Fruit fly (Drosophila melanogaster): ENCODE results near the gene CkIalpha.

Gene CkIalpha

DNA sequence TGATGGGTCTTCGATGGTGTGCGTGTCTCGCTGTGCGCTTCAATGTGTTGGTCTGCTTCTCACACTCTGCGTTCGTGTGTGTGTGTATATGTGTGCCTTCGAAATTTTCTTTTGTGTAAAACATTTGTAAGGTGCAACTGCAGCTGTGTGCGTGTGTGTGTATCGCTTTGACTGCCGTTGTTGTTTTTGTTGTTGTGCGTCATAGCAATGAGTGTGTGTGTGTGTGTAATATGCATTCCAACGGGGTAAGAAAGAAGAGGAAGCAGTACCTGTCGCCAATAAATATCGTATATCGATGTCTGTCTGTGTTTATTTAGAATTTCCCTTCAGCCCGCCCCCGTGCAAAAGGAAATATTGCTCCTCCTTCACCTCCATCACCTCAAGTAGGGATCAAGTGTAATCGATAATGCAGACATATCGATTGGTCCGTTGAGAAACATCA, 883 bp downstream of the CkIalpha start (continued):
- TF ChIP-seq pnt (GFP tag; optimal IDR thresholded peaks at IDR 0.05): no peak
- no peak for TF ChIP-seq twi (tag; optimal IDR thresholded peaks at IDR 0.05)
- no peak for TF ChIP-seq tio (GFP tag; optimal IDR thresholded peaks at IDR 0.05)
- TF ChIP-seq Mes4 (GFP tag; optimal IDR thresholded peaks at IDR 0.05): no peak
- no peak for TF ChIP-seq CG10274 (GFP tag; optimal IDR thresholded peaks at IDR 0.05)
- TF ChIP-seq CG8478 (optimal IDR thresholded peaks at IDR 0.05): peak; percentile 98
- no peak for TF ChIP-seq trh (GFP tag; optimal IDR thresholded peaks at IDR 0.05)
- TF ChIP-seq E2f1 (GFP tag; IDR thresholded peaks at IDR 0.05): no peak
- peak; percentile 54 for TF ChIP-seq D (optimal IDR thresholded peaks at IDR 0.05)
- no peak for TF ChIP-seq D (GFP tag; optimal IDR thresholded peaks at IDR 0.05)
- TF ChIP-seq ro (GFP tag; IDR thresholded peaks at IDR 0.05): no peak
- peak; percentile 50 for TF ChIP-seq kay (GFP tag; optimal IDR thresholded peaks at IDR 0.05)
- TF ChIP-seq tx (GFP tag; optimal IDR thresholded peaks at IDR 0.05): no peak
- TF ChIP-seq gem (tag; optimal IDR thresholded peaks at IDR 0.05): no peak
- peak; percentile 83 for TF ChIP-seq Med (GFP tag)
- no peak for TF ChIP-seq vfl (GFP tag; optimal IDR thresholded peaks at IDR 0.05)
- peak; percentile 19 for TF ChIP-seq psq (GFP tag; optimal IDR thresholded peaks at IDR 0.05)
- TF ChIP-seq Trl (optimal IDR thresholded peaks at IDR 0.05): no peak
- no peak for TF ChIP-seq Trl (GFP tag; optimal IDR thresholded peaks at IDR 0.05)
- TF ChIP-seq nau (GFP tag; optimal IDR thresholded peaks at IDR 0.05): no peak
- peak; percentile 14 for TF ChIP-seq her (GFP tag; optimal IDR thresholded peaks at IDR 0.05)
- no peak for TF ChIP-seq dan (GFP tag; IDR thresholded peaks at IDR 0.05)
- TF ChIP-seq CG10147 (GFP tag; optimal IDR thresholded peaks at IDR 0.05): no peak
- no peak for TF ChIP-seq CG12744 (GFP tag; optimal IDR thresholded peaks at IDR 0.05)
- no peak for TF ChIP-seq CG10209 (GFP tag; optimal IDR thresholded peaks at IDR 0.05)
- peak; percentile 75 for TF ChIP-seq CG3995 (GFP tag; optimal IDR thresholded peaks at IDR 0.05)
- no peak for TF ChIP-seq ase (GFP tag; IDR thresholded peaks at IDR 0.05)
- no peak for TF ChIP-seq ap (GFP tag; IDR thresholded peaks at IDR 0.05)
- TF ChIP-seq CG3163 (GFP tag; optimal IDR thresholded peaks at IDR 0.05): no peak
- TF ChIP-seq Elba2 (GFP tag; optimal IDR thresholded peaks at IDR 0.05): peak; percentile 34
- TF ChIP-seq HHEX (GFP tag; optimal IDR thresholded peaks at IDR 0.05): peak; percentile 15
- no peak for TF ChIP-seq Taf1 (GFP tag; IDR thresholded peaks at IDR 0.05)
- no peak for TF ChIP-seq fd96Cb (tag; optimal IDR thresholded peaks at IDR 0.05)
- no peak for TF ChIP-seq CG42726 (GFP tag; IDR thresholded peaks at IDR 0.05; ENCODE audit: partially characterized antibody)
- no peak for TF ChIP-seq eve (GFP tag; optimal IDR thresholded peaks at IDR 0.05)
- TF ChIP-seq CG1024 (GFP tag; IDR thresholded peaks at IDR 0.05): no peak
- TF ChIP-seq unc-4 (GFP tag; IDR thresholded peaks at IDR 0.05; ENCODE audit: partially characterized antibody): no peak
- TF ChIP-seq pzg (GFP tag; optimal IDR thresholded peaks at IDR 0.05): peak; percentile 22
- TF ChIP-seq CG8281 (tag; optimal IDR thresholded peaks at IDR 0.05): no peak
- no peak for TF ChIP-seq Bdp1 (GFP tag; optimal IDR thresholded peaks at IDR 0.05)
- no peak for TF ChIP-seq prd (optimal IDR thresholded peaks at IDR 0.05)
- TF ChIP-seq prd (GFP tag; IDR thresholded peaks at IDR 0.05): no peak
- TF ChIP-seq lilli (GFP tag; optimal IDR thresholded peaks at IDR 0.05): no peak
- TF ChIP-seq Pdp1 (GFP tag; optimal IDR thresholded peaks at IDR 0.05): peak in 1 of 2 experiments; percentile 15
- TF ChIP-seq mld (GFP tag; IDR thresholded peaks at IDR 0.05; ENCODE audit: partially characterized antibody): 0 out of 3 replicates have a peak, but pooled peaks have one; percentile 47
- TF ChIP-seq cwo (GFP tag; optimal IDR thresholded peaks at IDR 0.05): no peak
- TF ChIP-seq dimm (GFP tag; IDR thresholded peaks at IDR 0.05): no peak
- TF ChIP-seq Awh (GFP tag; IDR thresholded peaks at IDR 0.05): no peak
- TF ChIP-seq CG2712 (tag; optimal IDR thresholded peaks at IDR 0.05): peak; percentile 28
- no peak for TF ChIP-seq Asciz (GFP tag; optimal IDR thresholded peaks at IDR 0.05)
- no peak for TF ChIP-seq CG6272 (GFP tag; IDR thresholded peaks at IDR 0.05)
- TF ChIP-seq CG17328 (GFP tag; IDR thresholded peaks at IDR 0.05): no peak
- peak; percentile 56; the same call in 1 of the 2 replicates for TF ChIP-seq sna (GFP tag; IDR thresholded peaks at IDR 0.05; ENCODE audit: partially characterized antibody)

Measured in whole organism, embryonic.